Worm (Caenorhabditis elegans) whole organism, young adult: Measurements from ENCODE around the gene lin-36.
A peak's percentile ranks its signal among the peaks of the same experiment; 100 is the strongest.

Source experiments
- B0261.1 ChIP-seq: sonication (generic microtip); optimal IDR thresholded peaks from 2 replicates; lab custom pipeline; 2016; ENCODE audit warnings: mild to moderate bottlenecking, missing genetic modification characterization, moderate library complexity, missing compliant biosample characterization
- C06A6.2 ChIP-seq: fragments of 200-800 bp; sonication (Bioruptor generic); conservative IDR thresholded peaks from 2 replicates; pipeline ENCODE4 v1.3.6; 2022; ENCODE audit warnings: missing genetic modification characterization, missing compliant biosample characterization
- D2030.7 ChIP-seq: fragments of 200-800 bp; sonication (Bioruptor generic); IDR thresholded peaks from 2 replicates; pipeline ENCODE4 v1.3.6; 2022; ENCODE audit warnings: missing genetic modification reagents, missing genetic modification characterization, missing compliant biosample characterization
- F23B12.7 ChIP-seq: sonication (generic microtip); optimal IDR thresholded peaks from 2 replicates; lab custom pipeline; 2017; ENCODE audit warnings: missing genetic modification characterization, mild to moderate bottlenecking, missing compliant biosample characterization, antibody characterized with exemption, moderate library complexity; ENCODE audit not compliant: insufficient read depth
- F39B2.1 ChIP-seq: fragments of 200-800 bp; sonication (Bioruptor generic); IDR thresholded peaks from 2 replicates; pipeline ENCODE4 v1.3.6; 2022; ENCODE audit warnings: missing genetic modification reagents, missing genetic modification characterization, missing compliant biosample characterization
- F49E8.2 ChIP-seq: sonication (generic microtip); optimal IDR thresholded peaks from 3 replicates; lab custom pipeline; 2017; ENCODE audit warnings: missing genetic modification characterization, mild to moderate bottlenecking, missing compliant biosample characterization, antibody characterized with exemption, moderate library complexity; ENCODE audit not compliant: insufficient read depth
- T07F8.4 ChIP-seq: sonication (generic microtip); optimal IDR thresholded peaks from 2 replicates; lab custom pipeline; 2016; ENCODE audit warnings: mild to moderate bottlenecking, missing genetic modification characterization, moderate library complexity, missing compliant biosample characterization
- Y53G8AR.9 ChIP-seq: fragments of 200-800 bp; sonication (Bioruptor generic); conservative IDR thresholded peaks from 2 replicates; pipeline ENCODE4 v1.3.6; 2022; ENCODE audit warnings: missing genetic modification reagents, missing genetic modification characterization, missing compliant biosample characterization
- Y79H2A.3 ChIP-seq: fragments of 200-800 bp; sonication (Bioruptor generic); conservative IDR thresholded peaks from 2 replicates; pipeline ENCODE4 v1.3.6; 2022; ENCODE audit warnings: missing genetic modification reagents, missing genetic modification characterization, missing compliant biosample characterization
- Y95B8A.8 ChIP-seq: fragments of 200-800 bp; sonication (Bioruptor generic); IDR thresholded peaks from 2 replicates; pipeline ENCODE4 v1.3.6; 2022; ENCODE audit warnings: missing genetic modification reagents, missing genetic modification characterization, missing compliant biosample characterization
- aptf-3 ChIP-seq: fragments of 200-800 bp; sonication (Bioruptor generic); IDR thresholded peaks from 2 replicates; pipeline ENCODE4 v1.3.6; 2022; ENCODE audit warnings: missing genetic modification characterization, missing compliant biosample characterization
- attf-6 ChIP-seq: fragments of 200-800 bp; sonication (Bioruptor generic); IDR thresholded peaks from 2 replicates; pipeline ENCODE4 v1.3.6; 2022; ENCODE audit warnings: missing genetic modification reagents, missing genetic modification characterization, missing compliant biosample characterization
- bed-2 ChIP-seq: fragments of 200-800 bp; sonication (Bioruptor generic); IDR thresholded peaks from 2 replicates; pipeline ENCODE4 v1.3.6; 2022; ENCODE audit warnings: missing genetic modification reagents, missing genetic modification characterization, missing compliant biosample characterization
- cebp-2 ChIP-seq: fragments of 200-800 bp; sonication (Bioruptor generic); IDR thresholded peaks from 2 replicates; pipeline ENCODE4 v1.3.6; 2022; ENCODE audit warnings: missing genetic modification characterization, missing compliant biosample characterization
- ceh-40 ChIP-seq: fragments of 200-800 bp; sonication (Bioruptor generic); IDR thresholded peaks from 2 replicates; pipeline ENCODE4 v1.3.6; 2022; ENCODE audit warnings: missing genetic modification characterization, missing compliant biosample characterization
- ceh-79 ChIP-seq: sonication (generic microtip); optimal IDR thresholded peaks from 2 replicates; lab custom pipeline; 2017; ENCODE audit warnings: mild to moderate bottlenecking, missing genetic modification characterization, missing compliant biosample characterization
- ceh-91 ChIP-seq: fragments of 200-800 bp; sonication (Bioruptor generic); IDR thresholded peaks from 2 replicates; pipeline ENCODE4 v1.3.6; 2022; ENCODE audit warnings: missing genetic modification reagents, missing genetic modification characterization, missing compliant biosample characterization
- chd-7 ChIP-seq: sonication (generic microtip); optimal IDR thresholded peaks from 2 replicates; lab custom pipeline; 2016; ENCODE audit warnings: mild to moderate bottlenecking, missing genetic modification characterization, moderate library complexity, missing compliant biosample characterization
- die-1 ChIP-seq: sonication (generic microtip); optimal IDR thresholded peaks from 2 replicates; lab custom pipeline; 2016; ENCODE audit warnings: missing genotype, mild to moderate bottlenecking, missing genetic modification characterization, missing compliant biosample characterization
- egl-18 ChIP-seq: fragments of 200-800 bp; sonication (Bioruptor generic); IDR thresholded peaks from 2 replicates; pipeline ENCODE4 v1.3.6; 2022; ENCODE audit warnings: missing genetic modification reagents, missing genetic modification characterization, missing compliant biosample characterization
- gei-17 ChIP-seq: fragments of 200-800 bp; sonication (Bioruptor generic); optimal IDR thresholded peaks from 2 replicates; lab custom pipeline; 2018; ENCODE audit warnings: mild to moderate bottlenecking, missing genetic modification characterization, missing compliant biosample characterization
- him-1 ChIP-seq: sonication (generic microtip); optimal IDR thresholded peaks from 2 replicates; lab custom pipeline; 2016; ENCODE audit warnings: missing genotype, missing genetic modification reagents, missing genetic modification characterization, missing compliant biosample characterization
- hlh-12 ChIP-seq: sonication (generic microtip); optimal IDR thresholded peaks from 2 replicates; lab custom pipeline; 2016; ENCODE audit warnings: missing genetic modification characterization, missing compliant biosample characterization
- hmg-1.2 ChIP-seq: fragments of 200-800 bp; sonication (Bioruptor generic); IDR thresholded peaks from 2 replicates; pipeline ENCODE4 v1.3.6; 2022; ENCODE audit warnings: missing genetic modification reagents, missing genetic modification characterization, missing compliant biosample characterization
- hrde-1 ChIP-seq: sonication (generic microtip); optimal IDR thresholded peaks from 2 replicates; lab custom pipeline; 2016; ENCODE audit warnings: missing genetic modification characterization, mild to moderate bottlenecking, missing compliant biosample characterization, moderate library complexity, missing genotype, missing genetic modification reagents, borderline replicate concordance
- let-607 ChIP-seq, 2 experiments: fragments of 200-800 bp in 1 of 2; sonication (Bioruptor generic) in 1 of 2; sonication (generic microtip) in 1 of 2; optimal IDR thresholded peaks; 2 replicates each; lab custom pipeline; 2016 to 2018; ENCODE audit warnings: mild to moderate bottlenecking in 2 of 2, missing compliant biosample characterization in 2 of 2, missing genetic modification characterization in 2 of 2, moderate library complexity in 2 of 2, missing genotype in 1 of 2
- lin-26 ChIP-seq: fragments of 200-800 bp; sonication (Bioruptor generic); IDR thresholded peaks from 2 replicates; pipeline ENCODE4 v1.3.6; 2022; ENCODE audit warnings: missing genetic modification reagents, missing genetic modification characterization, missing compliant biosample characterization
- lin-35 ChIP-seq, 3 experiments: fragments of 150-350 bp in 2 of 3; sonication (generic microtip) in 1 of 3; optimal IDR thresholded peaks; 2 replicates each; lab custom pipeline; 2014 to 2018; ENCODE audit warnings: missing biosample characterization in 3 of 3, missing genetic modification characterization in 3 of 3, missing genetic modification reagents in 3 of 3
- lir-1 ChIP-seq: fragments of 200-800 bp; sonication (Bioruptor generic); conservative IDR thresholded peaks from 2 replicates; pipeline ENCODE4 v1.3.6; 2022; ENCODE audit warnings: missing genetic modification reagents, missing genetic modification characterization, missing compliant biosample characterization
- madf-10 ChIP-seq: sonication (generic microtip); optimal IDR thresholded peaks from 2 replicates; lab custom pipeline; 2016; ENCODE audit warnings: mild to moderate bottlenecking, missing genetic modification characterization, missing compliant biosample characterization
- madf-3 ChIP-seq: fragments of 200-800 bp; sonication (Bioruptor generic); IDR thresholded peaks from 2 replicates; pipeline ENCODE4 v1.3.6; 2022; ENCODE audit warnings: missing genetic modification reagents, missing genetic modification characterization, missing compliant biosample characterization
- madf-8 ChIP-seq: fragments of 200-800 bp; sonication (Bioruptor generic); conservative IDR thresholded peaks from 2 replicates; pipeline ENCODE4 v1.3.6; 2022; ENCODE audit warnings: missing genetic modification reagents, missing genetic modification characterization, missing compliant biosample characterization
- nfya-1 ChIP-seq: sonication (generic microtip); optimal IDR thresholded peaks from 2 replicates; lab custom pipeline; 2017; ENCODE audit warnings: antibody characterized with exemption, missing compliant biosample characterization, missing genetic modification characterization, borderline replicate concordance; ENCODE audit not compliant: insufficient read depth
- nhr-120 ChIP-seq: fragments of 200-800 bp; sonication (Bioruptor generic); IDR thresholded peaks from 2 replicates; pipeline ENCODE4 v1.3.6; 2022; ENCODE audit warnings: missing genetic modification characterization, missing compliant biosample characterization
- nhr-27 ChIP-seq: fragments of 200-800 bp; sonication (Bioruptor generic); optimal IDR thresholded peaks from 2 replicates; lab custom pipeline; 2018; ENCODE audit warnings: mild to moderate bottlenecking, missing genetic modification characterization, moderate library complexity, missing compliant biosample characterization
- nhr-80 ChIP-seq: sonication (generic microtip); optimal IDR thresholded peaks from 2 replicates; lab custom pipeline; 2016; ENCODE audit warnings: missing genetic modification characterization, missing compliant biosample characterization
- rcor-1 ChIP-seq: fragments of 200-800 bp; sonication (Bioruptor generic); IDR thresholded peaks from 2 replicates; pipeline ENCODE4 v1.3.6; 2022; ENCODE audit warnings: missing genetic modification reagents, missing genetic modification characterization, missing compliant biosample characterization
- repo-1 ChIP-seq: sonication (generic microtip); optimal IDR thresholded peaks from 2 replicates; lab custom pipeline; 2017; ENCODE audit warnings: mild to moderate bottlenecking, missing genetic modification characterization, missing compliant biosample characterization
- sea-2 ChIP-seq: fragments of 200-800 bp; sonication (Bioruptor generic); IDR thresholded peaks from 2 replicates; pipeline ENCODE4 v1.3.6; 2022; ENCODE audit warnings: missing genetic modification characterization, missing compliant biosample characterization
- snpc-4 ChIP-seq, 5 experiments: fragments of 150-350 bp in 1 of 5; sonication (generic microtip) in 4 of 5; optimal IDR thresholded peaks; 2 replicates each; lab custom pipeline; 2014 to 2018; ENCODE audit warnings: missing genetic modification characterization in 5 of 5, missing biosample characterization in 3 of 5, antibody characterized with exemption in 2 of 5, mild to moderate bottlenecking in 2 of 5, missing compliant biosample characterization in 2 of 5, missing genotype in 2 of 5, moderate library complexity in 2 of 5, missing genetic modification reagents in 1 of 5
- tlf-1 ChIP-seq: fragments of 200-800 bp; sonication (Bioruptor generic); optimal IDR thresholded peaks from 2 replicates; lab custom pipeline; 2018; ENCODE audit warnings: mild to moderate bottlenecking, missing genetic modification characterization, missing compliant biosample characterization
- unc-130 ChIP-seq: sonication (generic microtip); optimal IDR thresholded peaks from 2 replicates; lab custom pipeline; 2016; ENCODE audit warnings: missing genetic modification reagents, missing genetic modification characterization, missing compliant biosample characterization
- xnd-1 ChIP-seq: sonication (generic microtip); optimal IDR thresholded peaks from 2 replicates; lab custom pipeline; 2016; ENCODE audit warnings: missing genotype, missing genetic modification reagents, missing genetic modification characterization, missing compliant biosample characterization
- ztf-18 ChIP-seq: sonication (generic microtip); optimal IDR thresholded peaks from 2 replicates; lab custom pipeline; 2016; ENCODE audit warnings: missing genotype, mild to moderate bottlenecking, missing genetic modification characterization, missing compliant biosample characterization
- ztf-22 ChIP-seq: fragments of 200-800 bp; sonication (Bioruptor generic); optimal IDR thresholded peaks from 2 replicates; lab custom pipeline; 2018; ENCODE audit warnings: mild to moderate bottlenecking, missing genetic modification characterization, moderate library complexity, missing compliant biosample characterization
- ztf-25 ChIP-seq: fragments of 200-800 bp; sonication (Bioruptor generic); IDR thresholded peaks from 2 replicates; pipeline ENCODE4 v1.3.6; 2022; ENCODE audit warnings: missing genetic modification reagents, missing genetic modification characterization, missing compliant biosample characterization
- ztf-26 ChIP-seq: sonication (generic microtip); optimal IDR thresholded peaks from 2 replicates; lab custom pipeline; 2017; ENCODE audit warnings: missing genetic modification characterization, missing compliant biosample characterization

lin-36 gene

ce11 chrIII:8020823-8021332 lies at the start of gene lin-36 (continued):
- TF ChIP-seq die-1 (tag; lab: Kevin White, UChicago) (no peak), cebp-2 (GFP tag; lab: Robert Waterston, UW) (no peak), nfya-1 (tag; lab: Kevin White, UChicago) (no peak), rcor-1 (GFP tag; lab: Robert Waterston, UW) (no peak; the same call in 1 of the 2 replicates), ztf-18 (peak; percentile 71), him-1 (tag; lab: Kevin White, UChicago) (peak; percentile 35), ztf-25 (GFP tag; lab: Robert Waterston, UW) (no peak), F39B2.1 (GFP tag; lab: Robert Waterston, UW) (no peak), xnd-1 (tag; lab: Kevin White, UChicago) (no peak), madf-10 (peak; percentile 21), sea-2 (GFP tag; lab: Robert Waterston, UW) (no peak), Y95B8A.8 (GFP tag; lab: Robert Waterston, UW) (no peak), hmg-1.2 (GFP tag; lab: Robert Waterston, UW) (peak; percentile 100), attf-6 (GFP tag; lab: Robert Waterston, UW) (no peak), aptf-3 (GFP tag; lab: Robert Waterston, UW) (no peak), hrde-1 (no peak), lir-1 (GFP tag; lab: Robert Waterston, UW) (no peak), hlh-12 (tag; lab: Kevin White, UChicago) (no peak), D2030.7 (GFP tag; lab: Robert Waterston, UW) (no peak), Y79H2A.3 (GFP tag; lab: Robert Waterston, UW) (no peak), repo-1 (tag; lab: Kevin White, UChicago) (no peak), unc-130 (GFP tag; lab: Kevin White, UChicago) (no peak), nhr-27 (no peak), nhr-120 (no peak), chd-7 (no peak), snpc-4 (GFP tag; optimal IDR thresholded peaks at IDR 0.05; lab: Kevin White, UChicago) (peak; percentile 23), snpc-4 (tag; optimal IDR thresholded peaks at IDR 0.05; lab: Kevin White, UChicago) (peak in 2 of 4 experiments; percentile 23 to 63), T07F8.4 (tag; lab: Kevin White, UChicago) (no peak), let-607 (tag; optimal IDR thresholded peaks at IDR 0.05; lab: Kevin White, UChicago) (peak; percentile 59 to 63), madf-3 (GFP tag; lab: Robert Waterston, UW) (0 out of 2 replicates have a peak, but pooled peaks have one; percentile 9)
- TF ChIP-seq, all 124 proteins: peak for 31

- TF ChIP-seq bed-2 (no peak), tlf-1 (GFP tag; lab: Kevin White, UChicago) (no peak), B0261.1 (tag; lab: Kevin White, UChicago) (peak; percentile 72), ztf-26 (tag; lab: Kevin White, UChicago) (no peak), F23B12.7 (tag; lab: Kevin White, UChicago) (peak; percentile 58), lin-26 (GFP tag; lab: Robert Waterston, UW) (peak; percentile 76), madf-10 (no peak), ceh-79 (tag; lab: Kevin White, UChicago) (no peak), him-1 (tag; lab: Kevin White, UChicago) (peak; percentile 58), Y53G8AR.9 (GFP tag; lab: Robert Waterston, UW) (no peak), rcor-1 (GFP tag; lab: Robert Waterston, UW) (no peak), madf-8 (GFP tag; lab: Robert Waterston, UW) (no peak), egl-18 (GFP tag; lab: Robert Waterston, UW) (no peak), ceh-91 (GFP tag; lab: Robert Waterston, UW) (no peak), C06A6.2 (GFP tag; lab: Robert Waterston, UW) (no peak), die-1 (tag; lab: Kevin White, UChicago) (peak; percentile 65), lin-35 (GFP tag; optimal IDR thresholded peaks at IDR 0.05; lab: Kevin White, UChicago) (no peak), ceh-40 (GFP tag; lab: Robert Waterston, UW) (no peak), hmg-1.2 (GFP tag; lab: Robert Waterston, UW) (peak; percentile 39; the same call in 1 of the 2 replicates), sea-2 (GFP tag; lab: Robert Waterston, UW) (no peak), F49E8.2 (tag; lab: Kevin White, UChicago) (peak; percentile 7), gei-17 (GFP tag; lab: Kevin White, UChicago) (no peak), nhr-80 (no peak), ztf-22 (no peak)
Measured at ce11 chrIII:8069206-8069605, 48.5 kb upstream of the lin-36 start.
